Fruit fly (Drosophila melanogaster): Measurements from ENCODE around the gene bbg.

Gene bbg

dm6 chr3L:14452419-14453259 is 83.4 kb downstream of the bbg start:
- TF ChIP-seq svp (GFP tag) = no peak
- TF ChIP-seq CG9139 (GFP tag; optimal IDR thresholded peaks at IDR 0.05) = no peak
- no peak for TF ChIP-seq topi (GFP tag; optimal IDR thresholded peaks at IDR 0.05)
- TF ChIP-seq fd85E (GFP tag; optimal IDR thresholded peaks at IDR 0.05) = no peak
- TF ChIP-seq CG1621 (tag; optimal IDR thresholded peaks at IDR 0.05) = no peak
- TF ChIP-seq CG6854 (GFP tag; optimal IDR thresholded peaks at IDR 0.05) = no peak
- no peak for TF ChIP-seq dsx (GFP tag; optimal IDR thresholded peaks at IDR 0.05; ENCODE audit: poor library complexity, severe bottlenecking)
- no peak for TF ChIP-seq achi (GFP tag; optimal IDR thresholded peaks at IDR 0.05)
- TF ChIP-seq CG3032 (tag; optimal IDR thresholded peaks at IDR 0.05) = no peak

DNA sequence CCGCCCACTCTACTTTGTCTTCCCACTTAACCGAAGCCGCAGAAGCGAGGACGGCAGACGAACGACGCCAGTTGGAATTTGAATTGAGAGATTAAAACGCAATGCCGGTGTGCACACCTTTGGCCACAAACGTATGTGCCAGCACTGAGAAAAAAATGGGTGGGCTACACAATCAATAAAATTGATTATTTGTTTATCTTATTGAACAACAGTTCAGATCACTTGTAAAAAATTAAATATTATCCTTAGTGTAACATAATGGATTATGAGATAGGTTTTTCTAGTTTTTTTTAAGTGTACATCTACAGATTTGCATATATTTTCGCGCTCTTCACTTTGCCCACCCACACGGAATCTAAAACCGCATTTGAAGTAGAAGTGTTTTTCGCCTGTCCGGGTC is 84.5 kb downstream of the bbg start:
- TF ChIP-seq fd59A (GFP tag; optimal IDR thresholded peaks at IDR 0.05) = no peak
- TF ChIP-seq fd85E (GFP tag; optimal IDR thresholded peaks at IDR 0.05) = no peak
- no peak for TF ChIP-seq CG16779 (tag; optimal IDR thresholded peaks at IDR 0.05)
- TF ChIP-seq Ets96B (tag; optimal IDR thresholded peaks at IDR 0.05) = peak; percentile 30
- TF ChIP-seq CG6163 (GFP tag; IDR thresholded peaks at IDR 0.05) = peak; percentile 84
- TF ChIP-seq CG6792 (GFP tag; optimal IDR thresholded peaks at IDR 0.05) = peak; percentile 33
- no peak for TF ChIP-seq dsx (GFP tag; optimal IDR thresholded peaks at IDR 0.05; ENCODE audit: poor library complexity, severe bottlenecking)
- no peak for TF ChIP-seq CG6854 (GFP tag; optimal IDR thresholded peaks at IDR 0.05)
- TF ChIP-seq eg (GFP tag; IDR thresholded peaks at IDR 0.05) = peak; percentile 88
- TF ChIP-seq CG10669 (GFP tag; optimal IDR thresholded peaks at IDR 0.05) = peak; percentile 21
- TF ChIP-seq Ets21C (GFP tag; optimal IDR thresholded peaks at IDR 0.05) = no peak
- peak; percentile 53 for TF ChIP-seq CG10631 (GFP tag; optimal IDR thresholded peaks at IDR 0.05)
- TF ChIP-seq Eip78C (GFP tag) = peak; percentile 83
- TF ChIP-seq esn (GFP tag; optimal IDR thresholded peaks at IDR 0.05) = peak; percentile 65
- peak; percentile 45 for TF ChIP-seq cyc (GFP tag; optimal IDR thresholded peaks at IDR 0.05)
- no peak for TF ChIP-seq ss (GFP tag; optimal IDR thresholded peaks at IDR 0.05)
- peak; percentile 72 for TF ChIP-seq achi (GFP tag; optimal IDR thresholded peaks at IDR 0.05)
- TF ChIP-seq svp (GFP tag) = peak; percentile 87
- TF ChIP-seq salr (GFP tag; optimal IDR thresholded peaks at IDR 0.05) = peak in 1 of 2 experiments; percentile 51
- TF ChIP-seq vri (GFP tag; optimal IDR thresholded peaks at IDR 0.05) = no peak
- TF ChIP-seq CG8119 (GFP tag; IDR thresholded peaks at IDR 0.05) = peak; percentile 86
- TF ChIP-seq Eip93F (GFP tag; optimal IDR thresholded peaks at IDR 0.05) = no peak
- peak; percentile 87 for TF ChIP-seq Hr4 (GFP tag; optimal IDR thresholded peaks at IDR 0.05)
- peak; percentile 2 for TF ChIP-seq Sox15 (GFP tag; optimal IDR thresholded peaks at IDR 0.05)
- TF ChIP-seq CG7368 (GFP tag; optimal IDR thresholded peaks at IDR 0.05) = peak; percentile 39
- no peak for TF ChIP-seq CG6808 (GFP tag; optimal IDR thresholded peaks at IDR 0.05)
- peak; percentile 50 for TF ChIP-seq Eip75B (GFP tag; optimal IDR thresholded peaks at IDR 0.05)
- peak; percentile 55 for TF ChIP-seq CG6276 (GFP tag; optimal IDR thresholded peaks at IDR 0.05)
- no peak for TF ChIP-seq CG1621 (tag; optimal IDR thresholded peaks at IDR 0.05)
- peak; percentile 70 for TF ChIP-seq OdsH (GFP tag; optimal IDR thresholded peaks at IDR 0.05)
- peak; percentile 53 for TF ChIP-seq net (GFP tag; optimal IDR thresholded peaks at IDR 0.05)
- peak; percentile 46; the same call in 1 of the 2 replicates for TF ChIP-seq Gug (GFP tag; IDR thresholded peaks at IDR 0.05)
- peak; percentile 85 for TF ChIP-seq CG15336 (GFP tag; IDR thresholded peaks at IDR 0.05)
- TF ChIP-seq CG11902 (GFP tag; optimal IDR thresholded peaks at IDR 0.05) = peak; percentile 35
- TF ChIP-seq Sox14 (GFP tag; optimal IDR thresholded peaks at IDR 0.05) = peak; percentile 58
- TF ChIP-seq Lpt (GFP tag; optimal IDR thresholded peaks at IDR 0.05) = peak; percentile 56
- peak; percentile 71 for TF ChIP-seq pdm3 (GFP tag; optimal IDR thresholded peaks at IDR 0.05)
- peak; percentile 49 for TF ChIP-seq CG8632 (GFP tag; optimal IDR thresholded peaks at IDR 0.05)
- TF ChIP-seq CG3032 (tag; optimal IDR thresholded peaks at IDR 0.05) = no peak
- peak; percentile 62 for TF ChIP-seq acj6 (GFP tag; optimal IDR thresholded peaks at IDR 0.05)
- TF ChIP-seq Smox (GFP tag; optimal IDR thresholded peaks at IDR 0.05) = peak; percentile 48
- TF ChIP-seq CG4318 (GFP tag; optimal IDR thresholded peaks at IDR 0.05) = peak; percentile 66
- TF ChIP-seq Hr39 (GFP tag; optimal IDR thresholded peaks at IDR 0.05) = peak; percentile 65
- TF ChIP-seq CG11294 (GFP tag; IDR thresholded peaks at IDR 0.05) = peak; percentile 64
- TF ChIP-seq CG8319 (GFP tag; optimal IDR thresholded peaks at IDR 0.05) = peak; percentile 41
- TF ChIP-seq CG31627 (GFP tag; optimal IDR thresholded peaks at IDR 0.05) = peak; percentile 50

Measured in whole organism, prepupa.